Worm (Caenorhabditis elegans) whole organism, L4 larva: Measurements from ENCODE around the gene cal-4.

Experiments
- D1046.2 ChIP-seq: fragments of 200-800 bp; sonication (Bioruptor generic); IDR thresholded peaks from 2 replicates; pipeline ENCODE4 v1.3.6; 2022; ENCODE audit warnings: missing genetic modification characterization, missing compliant biosample characterization
- F10B5.3 ChIP-seq: sonication (generic microtip); optimal IDR thresholded peaks from 2 replicates; lab custom pipeline; 2016; ENCODE audit warnings: mild to moderate bottlenecking, missing genetic modification characterization, missing compliant biosample characterization
- F26F4.8 ChIP-seq: fragments of 200-800 bp; sonication (Bioruptor generic); conservative IDR thresholded peaks from 2 replicates; pipeline ENCODE4 v1.3.6; 2022; ENCODE audit warnings: missing genetic modification characterization, missing compliant biosample characterization
- F49E8.2 ChIP-seq: sonication (generic microtip); optimal IDR thresholded peaks from 2 replicates; lab custom pipeline; 2016; ENCODE audit warnings: missing compliant biosample characterization, mild to moderate bottlenecking, missing genetic modification characterization, borderline replicate concordance
- R02D3.7 ChIP-seq: fragments of 150-350 bp; sonication (generic microtip); optimal IDR thresholded peaks from 3 replicates; lab custom pipeline; 2014; ENCODE audit warnings: missing biosample characterization, missing genetic modification characterization
- T20F7.1 ChIP-seq: fragments of 200-800 bp; sonication (Bioruptor generic); optimal IDR thresholded peaks from 2 replicates; lab custom pipeline; 2018; ENCODE audit warnings: mild to moderate bottlenecking, missing genetic modification characterization, missing compliant biosample characterization
- Y105C5A.15 ChIP-seq: fragments of 200-800 bp; sonication (Bioruptor generic); IDR thresholded peaks from 2 replicates; pipeline ENCODE4 v1.3.6; 2022; ENCODE audit warnings: missing genetic modification characterization, missing compliant biosample characterization
- Y5F2A.4 ChIP-seq: fragments of 200-800 bp; sonication (Bioruptor generic); optimal IDR thresholded peaks from 2 replicates; lab custom pipeline; 2018; ENCODE audit warnings: mild to moderate bottlenecking, missing genetic modification characterization, missing compliant biosample characterization
- ZK337.2 ChIP-seq: fragments of 200-800 bp; sonication (Bioruptor generic); IDR thresholded peaks from 2 replicates; pipeline ENCODE4 v1.3.6; 2022; ENCODE audit warnings: missing genetic modification reagents, missing genetic modification characterization, missing compliant biosample characterization
- aha-1 ChIP-seq: fragments of 150-350 bp; peaks from one replicate; lab custom pipeline; 2014; ENCODE audit warnings: missing biosample characterization, missing genetic modification characterization
- arid-1 ChIP-seq: fragments of 200-800 bp; sonication (Bioruptor generic); conservative IDR thresholded peaks from 2 replicates; pipeline ENCODE4 v1.3.6; 2022; ENCODE audit warnings: missing genetic modification reagents, missing genetic modification characterization, missing compliant biosample characterization
- ceh-44 ChIP-seq: fragments of 200-800 bp; sonication (Bioruptor generic); IDR thresholded peaks from 2 replicates; pipeline ENCODE4 v1.3.6; 2022; ENCODE audit warnings: missing genetic modification reagents, missing genetic modification characterization, missing compliant biosample characterization
- ceh-82 ChIP-seq: sonication (generic microtip); optimal IDR thresholded peaks from 2 replicates; lab custom pipeline; 2017; ENCODE audit warnings: missing biosample characterization, missing genetic modification characterization
- daf-12 ChIP-seq: fragments of 150-350 bp; optimal IDR thresholded peaks from 2 replicates; lab custom pipeline; 2014; ENCODE audit warnings: missing biosample characterization, missing genetic modification reagents, missing genetic modification characterization
- daf-16 ChIP-seq, 3 experiments: sonication (generic microtip); optimal IDR thresholded peaks; 2 replicates each; lab custom pipeline; 2016 to 2017; ENCODE audit warnings: missing genetic modification characterization in 3 of 3, missing genetic modification reagents in 3 of 3, mild to moderate bottlenecking in 2 of 3, missing compliant biosample characterization in 2 of 3, missing biosample characterization in 1 of 3, moderate library complexity in 1 of 3
- daf-19 ChIP-seq: fragments of 200-800 bp; sonication (Bioruptor generic); conservative IDR thresholded peaks from 2 replicates; pipeline ENCODE4 v1.3.6; 2022; ENCODE audit warnings: missing genetic modification characterization, missing compliant biosample characterization
- daf-8 ChIP-seq: fragments of 200-800 bp; sonication (Bioruptor generic); IDR thresholded peaks from 2 replicates; pipeline ENCODE4 v1.3.6; 2022; ENCODE audit warnings: missing genetic modification characterization, missing compliant biosample characterization
- dmd-6 ChIP-seq: fragments of 200-800 bp; sonication (Bioruptor generic); IDR thresholded peaks from 2 replicates; pipeline ENCODE4 v1.3.6; 2022; ENCODE audit warnings: missing genetic modification reagents, missing genetic modification characterization, missing compliant biosample characterization
- dpl-1 ChIP-seq: fragments of 150-350 bp; optimal IDR thresholded peaks from 2 replicates; lab custom pipeline; 2014; ENCODE audit warnings: missing biosample characterization, missing genetic modification reagents, missing genetic modification characterization
- egl-27 ChIP-seq: sonication (generic microtip); optimal IDR thresholded peaks from 3 replicates; lab custom pipeline; 2017; ENCODE audit warnings: missing biosample characterization, missing genetic modification reagents, missing genetic modification characterization
- fkh-10 ChIP-seq: fragments of 150-350 bp; optimal IDR thresholded peaks from 2 replicates; lab custom pipeline; 2014; ENCODE audit warnings: missing biosample characterization, missing genetic modification reagents, missing genetic modification characterization
- fos-1 ChIP-seq: fragments of 150-350 bp; optimal IDR thresholded peaks from 2 replicates; lab custom pipeline; 2014; ENCODE audit warnings: missing biosample characterization, missing genetic modification characterization
- hlh-11 ChIP-seq: fragments of 200-800 bp; sonication (Bioruptor generic); optimal IDR thresholded peaks from 2 replicates; lab custom pipeline; 2018; ENCODE audit warnings: mild to moderate bottlenecking, missing genetic modification characterization, missing compliant biosample characterization
- hmg-1.1 ChIP-seq: fragments of 200-800 bp; sonication (Bioruptor generic); IDR thresholded peaks from 2 replicates; pipeline ENCODE4 v1.3.6; 2022; ENCODE audit warnings: missing genetic modification reagents, missing genetic modification characterization, missing compliant biosample characterization
- lin-29 ChIP-seq: fragments of 200-800 bp; sonication (Bioruptor generic); IDR thresholded peaks from 2 replicates; pipeline ENCODE4 v1.3.6; 2022; ENCODE audit warnings: missing genetic modification reagents, missing genetic modification characterization, missing compliant biosample characterization
- lir-3 ChIP-seq: sonication (generic microtip); optimal IDR thresholded peaks from 2 replicates; lab custom pipeline; 2016; ENCODE audit warnings: mild to moderate bottlenecking, missing genetic modification characterization, missing compliant biosample characterization
- lsy-2 ChIP-seq, 2 experiments: fragments of 150-350 bp in 1 of 2; sonication (generic microtip) in 1 of 2; optimal IDR thresholded peaks; 2 replicates each; lab custom pipeline; 2014 to 2017; ENCODE audit warnings: missing biosample characterization in 2 of 2, missing genetic modification characterization in 2 of 2
- madf-5 ChIP-seq, 2 experiments: fragments of 200-800 bp; sonication (Bioruptor generic); IDR thresholded peaks; 2 replicates each; pipeline ENCODE4 v1.3.6; 2022; ENCODE audit warnings: missing compliant biosample characterization in 2 of 2, missing genetic modification characterization in 2 of 2
- madf-9 ChIP-seq: fragments of 200-800 bp; sonication (Bioruptor generic); conservative IDR thresholded peaks from 2 replicates; pipeline ENCODE4 v1.3.6; 2022; ENCODE audit warnings: missing genetic modification reagents, missing genetic modification characterization, missing compliant biosample characterization
- mep-1 ChIP-seq: fragments of 150-350 bp; sonication (generic microtip); optimal IDR thresholded peaks from 3 replicates; lab custom pipeline; 2014; ENCODE audit warnings: missing biosample characterization, missing genetic modification characterization
- mxl-2 ChIP-seq: fragments of 200-800 bp; sonication (Bioruptor generic); conservative IDR thresholded peaks from 2 replicates; pipeline ENCODE4 v1.3.6; 2022; ENCODE audit warnings: missing genetic modification reagents, missing genetic modification characterization, missing compliant biosample characterization
- nhr-102 ChIP-seq: sonication (generic microtip); optimal IDR thresholded peaks from 2 replicates; lab custom pipeline; 2016; ENCODE audit warnings: mild to moderate bottlenecking, missing genetic modification characterization, moderate library complexity, missing compliant biosample characterization
- nhr-237 ChIP-seq: sonication (generic microtip); optimal IDR thresholded peaks from 2 replicates; lab custom pipeline; 2017; ENCODE audit warnings: missing biosample characterization, missing genetic modification characterization
- nhr-41 ChIP-seq: fragments of 200-800 bp; sonication (Bioruptor generic); IDR thresholded peaks from 2 replicates; pipeline ENCODE4 v1.3.6; 2022; ENCODE audit warnings: missing genetic modification reagents, missing genetic modification characterization, missing compliant biosample characterization
- nhr-42 ChIP-seq: fragments of 200-800 bp; sonication (Bioruptor generic); IDR thresholded peaks from 2 replicates; pipeline ENCODE4 v1.3.6; 2022; ENCODE audit warnings: missing genetic modification characterization, missing compliant biosample characterization
- nhr-48 ChIP-seq: sonication (generic microtip); optimal IDR thresholded peaks from 2 replicates; lab custom pipeline; 2016; ENCODE audit warnings: mild to moderate bottlenecking, missing genetic modification characterization, missing compliant biosample characterization
- nhr-76 ChIP-seq: fragments of 150-350 bp; optimal IDR thresholded peaks from 2 replicates; lab custom pipeline; 2014; ENCODE audit warnings: missing biosample characterization, missing genetic modification characterization
- php-3 ChIP-seq: fragments of 200-800 bp; sonication (Bioruptor generic); IDR thresholded peaks from 2 replicates; pipeline ENCODE4 v1.3.6; 2022; ENCODE audit warnings: missing genetic modification reagents, missing genetic modification characterization, missing compliant biosample characterization
- pqm-1 ChIP-seq: sonication (generic microtip); optimal IDR thresholded peaks from 2 replicates; lab custom pipeline; 2017; ENCODE audit warnings: missing biosample characterization, missing genetic modification characterization
- skn-1 ChIP-seq: fragments of 150-350 bp; optimal IDR thresholded peaks from 2 replicates; lab custom pipeline; 2014; ENCODE audit warnings: missing biosample characterization, missing genetic modification characterization
- snpc-4 ChIP-seq: fragments of 150-350 bp; optimal IDR thresholded peaks from 2 replicates; lab custom pipeline; 2014; ENCODE audit warnings: missing biosample characterization, missing genetic modification characterization
- spr-1 ChIP-seq: sonication (generic microtip); optimal IDR thresholded peaks from 2 replicates; lab custom pipeline; 2016; ENCODE audit warnings: mild to moderate bottlenecking, missing genetic modification characterization, missing compliant biosample characterization
- spr-3 ChIP-seq: fragments of 200-800 bp; sonication (Bioruptor generic); optimal IDR thresholded peaks from 2 replicates; lab custom pipeline; 2018; ENCODE audit warnings: mild to moderate bottlenecking, missing genetic modification characterization, missing compliant biosample characterization
- tag-97 ChIP-seq: fragments of 200-800 bp; sonication (Bioruptor generic); IDR thresholded peaks from 2 replicates; pipeline ENCODE4 v1.3.6; 2022; ENCODE audit warnings: missing genetic modification characterization, missing compliant biosample characterization
- tra-1 ChIP-seq: fragments of 200-800 bp; sonication (Bioruptor generic); IDR thresholded peaks from 2 replicates; pipeline ENCODE4 v1.3.6; 2022; ENCODE audit warnings: missing genetic modification reagents, missing genetic modification characterization, missing compliant biosample characterization
- zag-1 ChIP-seq: fragments of 150-350 bp; optimal IDR thresholded peaks from 2 replicates; lab custom pipeline; 2014; ENCODE audit warnings: missing biosample characterization, missing genetic modification characterization
- zfp-2 ChIP-seq: sonication (generic microtip); optimal IDR thresholded peaks from 2 replicates; lab custom pipeline; 2016; ENCODE audit warnings: mild to moderate bottlenecking, missing genetic modification characterization, missing compliant biosample characterization
- zfp-3 ChIP-seq: fragments of 200-800 bp; sonication (Bioruptor generic); conservative IDR thresholded peaks from 2 replicates; pipeline ENCODE4 v1.3.6; 2022; ENCODE audit warnings: missing genetic modification reagents, missing genetic modification characterization, missing compliant biosample characterization

cal-4 gene

ce11 chrIV:10501550-10502240, 19.5 kb upstream of the cal-4 start, which contains the start of gene tax-6:
Gene tax-6, minus strand, starts transcription at chrIV:10501600.
- TF ChIP-seq nhr-76 (tag; lab: Kevin White, UChicago) (no peak), aha-1 (tag; lab: Kevin White, UChicago) (peak; percentile 91)

- TF ChIP-seq F49E8.2 (no peak), madf-9 (no peak), tra-1 (GFP tag; lab: Robert Waterston, UW) (0 out of 2 replicates have a peak, but pooled peaks have one; percentile 57), snpc-4 (tag; lab: Kevin White, UChicago) (no peak), T20F7.1 (GFP tag; lab: Kevin White, UChicago) (peak; percentile 23), daf-16 (GFP tag; optimal IDR thresholded peaks at IDR 0.05; lab: Kevin White, UChicago) (peak in 1 of 2 experiments; percentile 36), daf-16 (tag; optimal IDR thresholded peaks at IDR 0.05; lab: Kevin White, UChicago) (peak; percentile 97), spr-3 (no peak), mxl-2 (no peak), nhr-42 (GFP tag; lab: Robert Waterston, UW) (0 out of 2 replicates have a peak, but pooled peaks have one; percentile 26), ZK337.2 (GFP tag; lab: Robert Waterston, UW) (no peak), zfp-2 (no peak), Y105C5A.15 (GFP tag; lab: Robert Waterston, UW) (no peak), dpl-1 (no peak), hlh-11 (tag; lab: Kevin White, UChicago) (peak; percentile 96), tag-97 (no peak), Y5F2A.4 (no peak), fkh-10 (GFP tag; lab: Kevin White, UChicago) (no peak), F26F4.8 (GFP tag; lab: Robert Waterston, UW) (no peak), nhr-102 (tag; lab: Kevin White, UChicago) (peak; percentile 16), spr-1 (tag; lab: Kevin White, UChicago) (no peak), daf-19 (no peak), madf-5 (GFP tag; IDR thresholded peaks at IDR 0.05; lab: Robert Waterston, UW) (no peak), lir-3 (tag; lab: Kevin White, UChicago) (no peak), D1046.2 (GFP tag; lab: Robert Waterston, UW) (no peak), php-3 (peak; percentile 55; the same call in 1 of the 2 replicates), ceh-82 (tag; lab: Kevin White, UChicago) (no peak), lsy-2 (tag; optimal IDR thresholded peaks at IDR 0.05; lab: Kevin White, UChicago) (peak in 1 of 2 experiments; percentile 63), egl-27 (tag; lab: Kevin White, UChicago) (no peak), daf-8 (GFP tag; lab: Robert Waterston, UW) (no peak), dmd-6 (GFP tag; lab: Robert Waterston, UW) (peak; percentile 84), mep-1 (tag; lab: Kevin White, UChicago) (peak; percentile 47), nhr-76 (tag; lab: Kevin White, UChicago) (no peak), arid-1 (no peak), daf-12 (tag; lab: Kevin White, UChicago) (no peak), nhr-41 (GFP tag; lab: Robert Waterston, UW) (no peak), hmg-1.1 (GFP tag; lab: Robert Waterston, UW) (peak; percentile 30; the same call in 1 of the 2 replicates), R02D3.7 (tag; lab: Kevin White, UChicago) (no peak), fos-1 (no peak), ceh-44 (GFP tag; lab: Robert Waterston, UW) (no peak), F10B5.3 (no peak), nhr-48 (tag; lab: Kevin White, UChicago) (peak; percentile 25), pqm-1 (tag; lab: Kevin White, UChicago) (peak; percentile 76), skn-1 (tag; lab: Kevin White, UChicago) (no peak), nhr-237 (tag; lab: Kevin White, UChicago) (no peak), lin-29 (GFP tag; lab: Robert Waterston, UW) (no peak), zag-1 (tag; lab: Kevin White, UChicago) (no peak), zfp-3 (GFP tag; lab: Robert Waterston, UW) (0 out of 2 replicates have a peak, but pooled peaks have one; percentile 37)
Measured at ce11 chrIV:10502345-10502744, 18.9 kb upstream of the cal-4 start.
